In genomic region chrX:4101213-4101612, ce11 we compare ENCODE assay signal across 3 worm cellular contexts.
TF ChIP-seq lines count a peak whose summit lies in the region.

No protein-coding gene starts in this region.

TF ChIP-seq in whole organism, L2 larva, 48 proteins besides CTCF, POLR2A, EP300 and RAD21:
- peak; percentile 52 for TF ChIP-seq ama-1 (optimal IDR thresholded peaks at IDR 0.05; lab: Kevin White, UChicago)
- TF ChIP-seq lin-11 (tag; optimal IDR thresholded peaks at IDR 0.05; lab: Kevin White, UChicago): no peak

TF ChIP-seq in whole organism, L3 larva, 47 proteins besides CTCF, POLR2A, EP300 and RAD21:
- no peak for TF ChIP-seq nhr-11 (tag; optimal IDR thresholded peaks at IDR 0.05; lab: Kevin White, UChicago)
- no peak for TF ChIP-seq fkh-2 (tag; optimal IDR thresholded peaks at IDR 0.05; lab: Kevin White, UChicago)
- peak; percentile 75 for TF ChIP-seq nhr-25 (tag; optimal IDR thresholded peaks at IDR 0.05; lab: Kevin White, UChicago)
- TF ChIP-seq ama-1 (optimal IDR thresholded peaks at IDR 0.05; lab: Kevin White, UChicago): peak; percentile 89
- peak; percentile 43 for TF ChIP-seq nhr-43 (tag; optimal IDR thresholded peaks at IDR 0.05; lab: Kevin White, UChicago; ENCODE audit: poor library complexity, severe bottlenecking)
TF ChIP-seq in whole organism, L3 larva: peak in this region for 3.

TF ChIP-seq in whole organism, L4 larva, 104 proteins besides CTCF, POLR2A, EP300 and RAD21:
- TF ChIP-seq daf-12 (tag; optimal IDR thresholded peaks at IDR 0.05; lab: Kevin White, UChicago) (no peak), T26A8.4 (GFP tag; IDR thresholded peaks at IDR 0.05; lab: Robert Waterston, UW) (peak; percentile 21), aha-1 (tag; lab: Kevin White, UChicago) (peak; percentile 94), fos-1 (tag; optimal IDR thresholded peaks at IDR 0.05; lab: Kevin White, UChicago) (no peak), zfp-2 (tag; optimal IDR thresholded peaks at IDR 0.05; lab: Kevin White, UChicago) (no peak), hif-1 (tag; optimal IDR thresholded peaks at IDR 0.05; lab: Kevin White, UChicago) (peak in 1 of 2 experiments; percentile 22), snpc-1.2 (GFP tag; IDR thresholded peaks at IDR 0.05; lab: Robert Waterston, UW) (0 out of 2 replicates have a peak, but pooled peaks have one; percentile 16)

Comparison
In these comparisons a context has a peak if more than half of its experiments do, and no peak if none do; other contexts are left out.
1. Of the 23 proteins assayed by ChIP-seq in both whole organism, L4 larva and whole organism, L2 larva: peak only in whole organism, L4 larva: none; only in whole organism, L2 larva: ama-1; in both: none; in neither: 22.